Fruit fly (Drosophila melanogaster) whole organism, pupa: ENCODE results near the gene spdo.

Source experiments
- CG10348 ChIP-seq: fragments of 200-800 bp; sonication (Bioruptor generic); IDR thresholded peaks from 2 replicates; pipeline ENCODE4 v1.3.6; 2022; ENCODE audit warnings: missing biosample characterization, missing genetic modification characterization
- CG12605 ChIP-seq: fragments of 200-800 bp; sonication (Bioruptor generic); IDR thresholded peaks from 2 replicates; pipeline ENCODE4 v1.3.6; 2022; ENCODE audit warnings: missing biosample characterization, missing genetic modification characterization
- CG14655 ChIP-seq: fragments of 200-800 bp; sonication (Bioruptor generic); optimal IDR thresholded peaks from 3 replicates; lab custom pipeline; 2017; ENCODE audit warnings: mild to moderate bottlenecking, missing biosample characterization, missing genetic modification reagents, missing genetic modification characterization
- CG15710 ChIP-seq: fragments of 200-800 bp; sonication (Bioruptor generic); optimal IDR thresholded peaks from 2 replicates; lab custom pipeline; 2018; ENCODE audit warnings: missing biosample characterization, mild to moderate bottlenecking, missing genetic modification characterization, moderate library complexity
- CG8159 ChIP-seq: fragments of 200-800 bp; sonication (Bioruptor generic); optimal IDR thresholded peaks from 3 replicates; lab custom pipeline; 2018; ENCODE audit warnings: missing biosample characterization, mild to moderate bottlenecking, missing genetic modification characterization, moderate library complexity
- CG9948 ChIP-seq: fragments of 200-800 bp; sonication (Bioruptor generic); optimal IDR thresholded peaks from 2 replicates; lab custom pipeline; 2018; ENCODE audit warnings: missing biosample characterization, mild to moderate bottlenecking, missing genetic modification characterization, moderate library complexity
- EcR ChIP-seq: fragments of 200-800 bp; sonication (Bioruptor generic); optimal IDR thresholded peaks from 3 replicates; lab custom pipeline; 2019; ENCODE audit warnings: missing biosample characterization, missing genetic modification characterization, mild to moderate bottlenecking, moderate library complexity, missing genetic modification reagents
- Ets98B ChIP-seq: fragments of 200-800 bp; sonication (Bioruptor generic); IDR thresholded peaks from 2 replicates; pipeline ENCODE4 v1.3.6; 2022; ENCODE audit warnings: missing biosample characterization, missing genetic modification characterization
- Pif1A ChIP-seq: fragments of 200-800 bp; sonication (Bioruptor generic); optimal IDR thresholded peaks from 3 replicates; lab custom pipeline; 2016; ENCODE audit warnings: missing biosample characterization, missing genetic modification characterization
- Pif1B ChIP-seq: fragments of 200-800 bp; sonication (Bioruptor generic); optimal IDR thresholded peaks from 3 replicates; lab custom pipeline; 2016; ENCODE audit warnings: missing biosample characterization, missing genetic modification characterization
- fd96Ca ChIP-seq: fragments of 200-800 bp; sonication (Bioruptor generic); IDR thresholded peaks from 3 replicates; pipeline ENCODE4 v1.3.6; 2022; ENCODE audit warnings: missing biosample characterization, missing genetic modification characterization
- rn ChIP-seq: fragments of 200-800 bp; sonication (Bioruptor generic); IDR thresholded peaks from 2 replicates; pipeline ENCODE4 v1.3.6; 2022; ENCODE audit warnings: missing biosample characterization, missing genetic modification characterization

- TF ChIP-seq fd96Ca (GFP tag; lab: Robert Waterston, UW) (no peak), CG14655 (GFP tag; lab: Kevin White, UChicago) (no peak), CG8159 (tag; lab: Kevin White, UChicago) (no peak), CG10348 (GFP tag; lab: Robert Waterston, UW) (no peak), CG15710 (tag; lab: Kevin White, UChicago) (no peak), Pif1A (GFP tag; lab: Kevin White, UChicago) (no peak), CG12605 (no peak), CG9948 (tag; lab: Kevin White, UChicago) (no peak), rn (no peak), EcR (no peak), Pif1B (no peak), Ets98B (GFP tag; lab: Robert Waterston, UW) (no peak)
Observed at dm6 chr3R:30503406-30503805, 26.9 kb downstream of the spdo start, which contains the start of gene CG31371.
